Worm (Caenorhabditis elegans) whole organism, mixed stage, embryonic: ENCODE results near the gene ogt-1.

Experiments
- elt-3 ChIP-seq: fragments of 150-350 bp; optimal IDR thresholded peaks from 2 replicates; lab custom pipeline; 2014; ENCODE audit warnings: missing biosample characterization, missing genetic modification characterization
- lin-13 ChIP-seq: fragments of 150-350 bp; optimal IDR thresholded peaks from 2 replicates; lab custom pipeline; 2014; ENCODE audit warnings: missing biosample characterization, missing genetic modification characterization
- mab-5 ChIP-seq: fragments of 150-350 bp; optimal IDR thresholded peaks from 2 replicates; lab custom pipeline; 2014; ENCODE audit warnings: missing biosample characterization, missing genetic modification characterization
- nhr-76 ChIP-seq: sonication (generic microtip); optimal IDR thresholded peaks from 2 replicates; lab custom pipeline; 2017; ENCODE audit warnings: missing biosample characterization, missing genetic modification characterization
- sem-2 ChIP-seq: fragments of 200-800 bp; sonication (Bioruptor generic); optimal IDR thresholded peaks from 2 replicates; lab custom pipeline; 2018; ENCODE audit warnings: mild to moderate bottlenecking, missing genetic modification characterization, missing compliant biosample characterization

- TF ChIP-seq nhr-76 (tag; lab: Kevin White, UChicago) (no peak), sem-2 (GFP tag; lab: Kevin White, UChicago) (no peak), lin-13 (tag; lab: Kevin White, UChicago) (no peak), elt-3 (tag; lab: Kevin White, UChicago) (no peak), mab-5 (tag; lab: Kevin White, UChicago) (no peak)
Observed at ce11 chrIII:7159246-7159645, 5.6 kb upstream of the ogt-1 start.
